Worm (Caenorhabditis elegans) whole organism, L4/young adult: ENCODE results near the gene T05B4.8.

Experiments
- W03F9.2 ChIP-seq: fragments of 150-350 bp; optimal IDR thresholded peaks from 2 replicates; lab custom pipeline; 2014; ENCODE audit warnings: missing biosample characterization, missing genetic modification characterization
- dao-5 ChIP-seq: sonication (generic microtip); optimal IDR thresholded peaks from 2 replicates; lab custom pipeline; 2016; ENCODE audit warnings: missing genotype, missing genetic modification characterization, moderate library complexity, missing compliant biosample characterization
- him-1 ChIP-seq: sonication (generic microtip); optimal IDR thresholded peaks from 2 replicates; lab custom pipeline; 2016; ENCODE audit warnings: missing genotype, missing genetic modification reagents, missing genetic modification characterization, missing compliant biosample characterization

The T05B4.8 gene

ce11 chrV:4116071-4116470 is at the start of gene T05B4.8:
Gene T05B4.8 (minus strand): TSS chrV:4116171.
- no peak for TF ChIP-seq him-1 (tag; lab: Kevin White, UChicago)
- TF ChIP-seq dao-5 (tag; lab: Kevin White, UChicago): no peak
- no peak for TF ChIP-seq W03F9.2

- TF ChIP-seq W03F9.2 (no peak), dao-5 (tag; lab: Kevin White, UChicago) (no peak), him-1 (tag; lab: Kevin White, UChicago) (no peak)
These were observed 48.6 kb upstream of the T05B4.8 start, which contains the start of gene Y45G5AM.3 for ce11 chrV:4164504-4164959. Gene Y45G5AM.3 (plus strand): TSS chrV:4164554.

ce11 chrV:4162922-4163321 is 47.0 kb upstream of the T05B4.8 start, which contains the start of gene Y45G5AM.4:
Gene Y45G5AM.4 (plus strand): TSS chrV:4163222.
- no peak for TF ChIP-seq him-1 (tag; lab: Kevin White, UChicago)
- no peak for TF ChIP-seq W03F9.2
- no peak for TF ChIP-seq dao-5 (tag; lab: Kevin White, UChicago)

ce11 chrV:4160086-4160485 is 44.1 kb upstream of the T05B4.8 start, which contains the start of gene Y45G5AM.5:
Gene Y45G5AM.5 (plus strand): TSS chrV:4160386.
- TF ChIP-seq him-1 (tag; lab: Kevin White, UChicago): no peak
- TF ChIP-seq dao-5 (tag; lab: Kevin White, UChicago): no peak
- TF ChIP-seq W03F9.2: no peak

- no peak for TF ChIP-seq dao-5 (tag; lab: Kevin White, UChicago)
- TF ChIP-seq W03F9.2: no peak
- TF ChIP-seq him-1 (tag; lab: Kevin White, UChicago): no peak
These were observed 41.3 kb upstream of the T05B4.8 start for ce11 chrV:4157291-4157690.

- TF ChIP-seq dao-5 (tag; lab: Kevin White, UChicago): no peak
- TF ChIP-seq him-1 (tag; lab: Kevin White, UChicago): no peak
- no peak for TF ChIP-seq W03F9.2
These were observed 36.2 kb upstream of the T05B4.8 start, which contains the start of gene Y45G5AM.6 for ce11 chrV:4152200-4152599. Gene Y45G5AM.6 (minus strand): TSS chrV:4152300.

ce11 chrV:4151400-4151799 is 35.4 kb upstream of the T05B4.8 start:
- no peak for TF ChIP-seq W03F9.2
- TF ChIP-seq him-1 (tag; lab: Kevin White, UChicago): no peak
- no peak for TF ChIP-seq dao-5 (tag; lab: Kevin White, UChicago)

ce11 chrV:4144205-4144604 is 28.2 kb upstream of the T05B4.8 start, which contains the start of gene Y45G5AL.1:
Gene Y45G5AL.1 (plus strand): TSS chrV:4144505.
- TF ChIP-seq dao-5 (tag; lab: Kevin White, UChicago): no peak
- no peak for TF ChIP-seq W03F9.2
- no peak for TF ChIP-seq him-1 (tag; lab: Kevin White, UChicago)

- peak; percentile 66 for TF ChIP-seq W03F9.2
- TF ChIP-seq him-1 (tag; lab: Kevin White, UChicago): no peak
These were observed 27.1 kb upstream of the T05B4.8 start for ce11 chrV:4143034-4143433.

ce11 chrV:4138688-4139087 is 22.7 kb upstream of the T05B4.8 start, which contains the start of gene lgc-29:
Gene lgc-29 (plus strand): TSS chrV:4138988.
- TF ChIP-seq W03F9.2 (no peak), dao-5 (tag; lab: Kevin White, UChicago) (no peak), him-1 (tag; lab: Kevin White, UChicago) (no peak)

- no peak for TF ChIP-seq dao-5 (tag; lab: Kevin White, UChicago)
- no peak for TF ChIP-seq W03F9.2
- no peak for TF ChIP-seq him-1 (tag; lab: Kevin White, UChicago)
These were observed 18.8 kb upstream of the T05B4.8 start, which contains the start of gene lgc-1 for ce11 chrV:4134728-4135127. Gene lgc-1 (plus strand): TSS chrV:4135028.

ce11 chrV:4131471-4131939 is 15.5 kb upstream of the T05B4.8 start, which contains the start of gene nhr-57:
Gene nhr-57 (plus strand): TSS chrV:4131889.
- TF ChIP-seq dao-5 (tag; lab: Kevin White, UChicago) (no peak), W03F9.2 (no peak), him-1 (tag; lab: Kevin White, UChicago) (no peak)

- no peak for TF ChIP-seq W03F9.2
- no peak for TF ChIP-seq him-1 (tag; lab: Kevin White, UChicago)
- no peak for TF ChIP-seq dao-5 (tag; lab: Kevin White, UChicago)
These were observed 13.6 kb upstream of the T05B4.8 start, which contains the start of gene phat-4 for ce11 chrV:4129604-4130003. Gene phat-4 (plus strand): TSS chrV:4129904.

ce11 chrV:4127435-4127834 is 11.5 kb upstream of the T05B4.8 start, which contains the start of gene T05B4.13:
Gene T05B4.13 (minus strand): TSS chrV:4127535.
- TF ChIP-seq W03F9.2 (no peak), him-1 (tag; lab: Kevin White, UChicago) (no peak), dao-5 (tag; lab: Kevin White, UChicago) (no peak)
